Worm (Caenorhabditis elegans): ENCODE measurements around the gene nlp-3.

nlp-3 gene

DNA sequence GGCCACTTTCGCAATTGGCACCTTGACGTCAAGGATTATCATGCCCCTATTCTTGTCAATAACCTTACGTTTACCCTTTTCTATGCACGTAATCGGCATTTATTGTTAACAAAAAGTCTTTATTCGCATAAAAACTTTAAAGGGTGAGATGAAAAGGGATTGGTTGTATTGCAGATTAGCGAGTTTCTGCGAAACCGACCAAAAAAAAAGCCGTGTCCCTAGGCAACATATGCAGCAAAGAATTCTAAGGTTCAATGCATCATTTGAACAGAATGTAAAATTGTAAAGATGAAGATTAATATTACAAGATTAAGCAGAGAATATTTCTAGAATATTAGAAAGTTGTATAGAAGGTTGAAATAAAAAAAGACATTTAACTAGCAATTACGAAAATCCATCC lies 3.8 kb upstream of the nlp-3 start:
- TF ChIP-seq elt-2 (tag; optimal IDR thresholded peaks at IDR 0.05) (no peak), hlh-13 (GFP tag; optimal IDR thresholded peaks at IDR 0.05) (no peak), ceh-19 (GFP tag; optimal IDR thresholded peaks at IDR 0.05) (no peak), T23F11.4 (GFP tag; optimal IDR thresholded peaks at IDR 0.05) (no peak), lin-11 (tag; optimal IDR thresholded peaks at IDR 0.05) (no peak)

DNA sequence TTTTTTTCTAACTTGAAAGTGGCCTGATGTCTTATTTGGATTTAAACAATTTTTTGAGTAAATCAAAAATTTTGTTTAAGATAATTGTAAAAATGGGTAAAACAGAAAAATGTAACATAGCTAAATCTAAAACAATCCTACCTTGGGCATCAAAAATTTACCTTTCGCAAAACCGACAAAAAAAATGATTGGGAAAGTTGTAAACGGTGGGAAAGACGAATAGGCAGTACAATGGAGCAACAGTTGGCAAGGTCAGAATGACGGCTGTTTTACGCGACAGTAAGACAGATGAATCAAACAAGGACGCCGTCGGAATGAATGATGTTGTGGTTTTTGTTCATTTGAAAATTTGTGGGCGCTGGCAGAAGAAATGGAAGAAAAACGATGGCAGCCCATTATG lies 3.8 kb downstream of the nlp-3 start:
- no peak for TF ChIP-seq K09A11.1 (tag; optimal IDR thresholded peaks at IDR 0.05; ENCODE audit: insufficient read depth)
- no peak for TF ChIP-seq hlh-15 (tag; optimal IDR thresholded peaks at IDR 0.05)
- TF ChIP-seq pax-1 (tag; optimal IDR thresholded peaks at IDR 0.05): no peak
- TF ChIP-seq lim-6 (tag; optimal IDR thresholded peaks at IDR 0.05): no peak
- TF ChIP-seq ceh-14 (tag; optimal IDR thresholded peaks at IDR 0.05): no peak
- no peak for TF ChIP-seq ztf-16 (tag; optimal IDR thresholded peaks at IDR 0.05)
- TF ChIP-seq zip-5 (tag; optimal IDR thresholded peaks at IDR 0.05): no peak
- TF ChIP-seq hlh-6 (tag; optimal IDR thresholded peaks at IDR 0.05): no peak
- TF ChIP-seq hlh-8 (tag; optimal IDR thresholded peaks at IDR 0.05): no peak
- no peak for TF ChIP-seq F13H6.1 (tag; optimal IDR thresholded peaks at IDR 0.05)
- no peak for TF ChIP-seq unc-3 (GFP tag; conservative IDR thresholded peaks at IDR 0.05)
- no peak for TF ChIP-seq unc-3 (tag; optimal IDR thresholded peaks at IDR 0.05)
- TF ChIP-seq fax-1 (tag; optimal IDR thresholded peaks at IDR 0.05): no peak
- no peak for TF ChIP-seq nfya-1 (tag; optimal IDR thresholded peaks at IDR 0.05)
- no peak for TF ChIP-seq ceh-48 (tag; optimal IDR thresholded peaks at IDR 0.05)
- TF ChIP-seq elt-2 (tag; optimal IDR thresholded peaks at IDR 0.05): no peak
- no peak for TF ChIP-seq unc-86 (tag; optimal IDR thresholded peaks at IDR 0.05)
- no peak for TF ChIP-seq mec-3 (tag; optimal IDR thresholded peaks at IDR 0.05; ENCODE audit: borderline replicate concordance)
- no peak for TF ChIP-seq ahr-1 (tag; optimal IDR thresholded peaks at IDR 0.05)
- TF ChIP-seq pros-1 (tag; optimal IDR thresholded peaks at IDR 0.05): no peak
- TF ChIP-seq ref-2 (tag; optimal IDR thresholded peaks at IDR 0.05): no peak

- TF ChIP-seq ceh-34 (tag; optimal IDR thresholded peaks at IDR 0.05) (peak; percentile 28), unc-55 (GFP tag; optimal IDR thresholded peaks at IDR 0.05) (peak; percentile 12), C08G9.2 (tag; optimal IDR thresholded peaks at IDR 0.05) (peak; percentile 39), unc-42 (tag; optimal IDR thresholded peaks at IDR 0.05) (peak; percentile 75), ceh-9 (tag; optimal IDR thresholded peaks at IDR 0.05) (no peak), ceh-31 (tag; optimal IDR thresholded peaks at IDR 0.05) (peak; percentile 49), tbx-2 (tag; optimal IDR thresholded peaks at IDR 0.05) (peak; percentile 16), syd-9 (tag; optimal IDR thresholded peaks at IDR 0.05) (no peak)
Observed at ce11 chrX:13171206-13171605, 7.0 kb downstream of the nlp-3 start.

DNA sequence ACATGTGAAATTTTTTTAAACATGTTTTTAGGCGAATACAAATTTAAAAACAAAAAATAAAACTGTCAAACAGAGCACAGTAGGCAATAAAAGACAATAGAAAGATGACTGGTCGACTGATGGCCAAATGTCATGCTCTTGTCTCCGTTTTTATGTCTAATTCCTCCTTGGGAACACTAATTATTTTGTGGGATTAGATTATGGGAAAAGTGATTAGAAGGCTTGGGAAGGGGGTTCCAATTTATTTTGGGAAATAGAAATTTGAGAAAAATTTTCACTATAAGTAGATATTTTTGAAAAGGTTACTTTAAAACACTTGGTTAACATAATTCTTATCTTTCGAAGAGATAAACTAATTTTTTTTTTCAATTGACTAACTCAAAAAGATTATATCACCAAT lies 7.4 kb downstream of the nlp-3 start:
- TF ChIP-seq pat-9 (tag; optimal IDR thresholded peaks at IDR 0.05): no peak
- TF ChIP-seq dve-1 (tag; optimal IDR thresholded peaks at IDR 0.05): no peak
- no peak for TF ChIP-seq eyg-1 (tag; optimal IDR thresholded peaks at IDR 0.05)
- no peak for TF ChIP-seq unc-42 (tag; optimal IDR thresholded peaks at IDR 0.05)
- no peak for TF ChIP-seq hlh-6 (tag; optimal IDR thresholded peaks at IDR 0.05)
- no peak for TF ChIP-seq tbx-7 (tag; optimal IDR thresholded peaks at IDR 0.05)
- TF ChIP-seq nhr-232 (tag; optimal IDR thresholded peaks at IDR 0.05): no peak
- TF ChIP-seq che-1 (tag; optimal IDR thresholded peaks at IDR 0.05): no peak
- no peak for TF ChIP-seq elt-2 (tag; optimal IDR thresholded peaks at IDR 0.05)
- no peak for TF ChIP-seq nfya-1 (tag; optimal IDR thresholded peaks at IDR 0.05)

Data from whole organism, late embryonic.